Fruit fly (Drosophila melanogaster) whole organism, embryonic: ENCODE data around the gene Smvt.

ENCODE experiments used
- Adf1 ChIP-seq: fragments of 200-800 bp; sonication (Bioruptor generic); IDR thresholded peaks from 2 replicates; pipeline ENCODE4 v1.3.6; 2022; ENCODE audit warnings: missing biosample characterization, missing genetic modification characterization
- Atf3 ChIP-seq: fragments of 200-800 bp; sonication (Bioruptor generic); optimal IDR thresholded peaks from 3 replicates; lab custom pipeline; 2016; ENCODE audit warnings: missing biosample characterization, missing genetic modification characterization
- Atf6 ChIP-seq: fragments of 200-800 bp; sonication (Bioruptor generic); IDR thresholded peaks from 2 replicates; pipeline ENCODE4 v1.3.6; 2022; ENCODE audit warnings: missing biosample characterization, missing genetic modification characterization
- Blimp-1 ChIP-seq: fragments of 200-800 bp; sonication (Bioruptor generic); optimal IDR thresholded peaks from 3 replicates; lab custom pipeline; 2018; ENCODE audit warnings: missing biosample characterization, missing genetic modification characterization, mild to moderate bottlenecking, moderate library complexity, missing genetic modification reagents
- CG1024 ChIP-seq: fragments of 200-800 bp; sonication (Bioruptor generic); IDR thresholded peaks from 2 replicates; pipeline ENCODE4 v1.3.6; 2022; ENCODE audit warnings: missing biosample characterization, missing genetic modification characterization
- CG10321 ChIP-seq: fragments of 200-800 bp; sonication (Bioruptor generic); IDR thresholded peaks from 2 replicates; pipeline ENCODE4 v1.3.6; 2022; ENCODE audit warnings: missing biosample characterization, missing genetic modification characterization
- CG10543 ChIP-seq: fragments of 200-800 bp; sonication (Bioruptor generic); optimal IDR thresholded peaks from 3 replicates; lab custom pipeline; 2017; ENCODE audit warnings: missing biosample characterization, mild to moderate bottlenecking, missing genetic modification characterization, moderate library complexity
- CG10959 ChIP-seq: fragments of 200-800 bp; sonication (Bioruptor generic); IDR thresholded peaks from 2 replicates; pipeline ENCODE4 v1.3.6; 2022; ENCODE audit warnings: missing biosample characterization, missing genetic modification characterization
- CG11560 ChIP-seq: fragments of 200-800 bp; sonication (Bioruptor generic); IDR thresholded peaks from 3 replicates; pipeline ENCODE4 v1.3.6; 2022; ENCODE audit warnings: missing biosample characterization, missing genetic modification characterization
- CG11695 ChIP-seq: fragments of 200-800 bp; sonication (Bioruptor generic); IDR thresholded peaks from 3 replicates; pipeline ENCODE4 v1.3.6; 2022; ENCODE audit warnings: missing biosample characterization, missing genetic modification characterization
- CG13624 ChIP-seq: fragments of 200-800 bp; sonication (Bioruptor generic); optimal IDR thresholded peaks from 2 replicates; lab custom pipeline; 2016; ENCODE audit warnings: missing biosample characterization, missing genetic modification characterization
- CG13775 ChIP-seq: fragments of 200-800 bp; sonication (Bioruptor generic); optimal IDR thresholded peaks from 3 replicates; lab custom pipeline; 2017; ENCODE audit warnings: missing biosample characterization, mild to moderate bottlenecking, missing genetic modification characterization
- CG14441 ChIP-seq: fragments of 200-800 bp; sonication (Bioruptor generic); IDR thresholded peaks from 2 replicates; pipeline ENCODE4 v1.3.6; 2022; ENCODE audit warnings: missing biosample characterization, missing genetic modification characterization
- CG14965 ChIP-seq: fragments of 200-800 bp; sonication (Bioruptor generic); optimal IDR thresholded peaks from 2 replicates; lab custom pipeline; 2016; ENCODE audit warnings: missing biosample characterization, missing genetic modification characterization, borderline replicate concordance
- CG17568 ChIP-seq: fragments of 200-800 bp; sonication (Bioruptor generic); optimal IDR thresholded peaks from 2 replicates; lab custom pipeline; 2018; ENCODE audit warnings: missing biosample characterization, mild to moderate bottlenecking, missing genetic modification characterization, moderate library complexity
- CG32772 ChIP-seq: fragments of 200-800 bp; sonication (Bioruptor generic); IDR thresholded peaks from 2 replicates; pipeline ENCODE4 v1.3.6; 2022; ENCODE audit warnings: missing biosample characterization, missing genetic modification characterization
- CG33213 ChIP-seq: fragments of 200-800 bp; sonication (Bioruptor generic); optimal IDR thresholded peaks from 3 replicates; lab custom pipeline; 2016; ENCODE audit warnings: missing biosample characterization, missing genetic modification characterization
- CG3407 ChIP-seq: fragments of 200-800 bp; sonication (Bioruptor generic); optimal IDR thresholded peaks from 2 replicates; lab custom pipeline; 2018; ENCODE audit warnings: missing biosample characterization, mild to moderate bottlenecking, missing genetic modification characterization
- CG4707 ChIP-seq: fragments of 200-800 bp; sonication (Bioruptor generic); optimal IDR thresholded peaks from 2 replicates; lab custom pipeline; 2018; ENCODE audit warnings: missing biosample characterization, mild to moderate bottlenecking, missing genetic modification characterization, moderate library complexity
- CG5245 ChIP-seq: fragments of 200-800 bp; sonication (Bioruptor generic); optimal IDR thresholded peaks from 3 replicates; lab custom pipeline; 2016; ENCODE audit warnings: missing biosample characterization, missing genetic modification characterization
- CG6254 ChIP-seq: fragments of 200-800 bp; sonication (Bioruptor generic); optimal IDR thresholded peaks from 3 replicates; lab custom pipeline; 2017; ENCODE audit warnings: mild to moderate bottlenecking, missing biosample characterization, missing genetic modification reagents, missing genetic modification characterization
- CG6765 ChIP-seq: fragments of 200-800 bp; sonication (Bioruptor generic); optimal IDR thresholded peaks from 3 replicates; lab custom pipeline; 2017; ENCODE audit warnings: missing biosample characterization, mild to moderate bottlenecking, missing genetic modification characterization
- CG7786 ChIP-seq: fragments of 200-800 bp; sonication (Bioruptor generic); optimal IDR thresholded peaks from 2 replicates; lab custom pipeline; 2016; ENCODE audit warnings: missing biosample characterization, missing genetic modification characterization
- CG7839 ChIP-seq: fragments of 200-800 bp; sonication (Bioruptor generic); optimal IDR thresholded peaks from 3 replicates; lab custom pipeline; 2018; ENCODE audit warnings: missing biosample characterization, mild to moderate bottlenecking, missing genetic modification characterization, moderate library complexity
- CG8281 ChIP-seq: fragments of 200-800 bp; sonication (Bioruptor generic); optimal IDR thresholded peaks from 2 replicates; lab custom pipeline; 2018; ENCODE audit warnings: missing biosample characterization, mild to moderate bottlenecking, missing genetic modification characterization, moderate library complexity
- CG9817 ChIP-seq: fragments of 200-800 bp; sonication (Bioruptor generic); optimal IDR thresholded peaks from 2 replicates; lab custom pipeline; 2018; ENCODE audit warnings: missing biosample characterization, mild to moderate bottlenecking, missing genetic modification characterization, moderate library complexity
- Chrac-16 ChIP-seq: fragments of 200-800 bp; sonication (Bioruptor generic); optimal IDR thresholded peaks from 3 replicates; lab custom pipeline; 2016; ENCODE audit warnings: missing biosample characterization, missing genetic modification characterization
- Dp ChIP-seq: fragments of 200-800 bp; sonication (Bioruptor generic); optimal IDR thresholded peaks from 2 replicates; lab custom pipeline; 2018; ENCODE audit warnings: missing biosample characterization, mild to moderate bottlenecking, missing genetic modification characterization, moderate library complexity
- Eip74EF ChIP-seq, 2 experiments: fragments of 200-800 bp in 1 of 2; fragments of >200 bp in 1 of 2; sonication (Bioruptor generic) in 1 of 2; optimal IDR thresholded peaks; 2 replicates each; lab custom pipeline; 2017 to 2019; ENCODE audit warnings: missing biosample characterization in 2 of 2, missing genetic modification characterization in 2 of 2, mild to moderate bottlenecking in 1 of 2, moderate library complexity in 1 of 2
- GATAe ChIP-seq: fragments of 200-800 bp; sonication (Bioruptor generic); conservative IDR thresholded peaks from 2 replicates; pipeline ENCODE4 v1.3.6; 2022; ENCODE audit warnings: missing biosample characterization, missing genetic modification characterization
- HmgZ ChIP-seq: fragments of 200-800 bp; sonication (Bioruptor generic); optimal IDR thresholded peaks from 2 replicates; lab custom pipeline; 2018; ENCODE audit warnings: missing biosample characterization, mild to moderate bottlenecking, missing genetic modification characterization
- Lim3 ChIP-seq: fragments of 200-800 bp; sonication (Bioruptor generic); IDR thresholded peaks from 2 replicates; pipeline ENCODE4 v1.3.6; 2022; ENCODE audit warnings: missing biosample characterization, missing genetic modification characterization
- Xrp1 ChIP-seq: fragments of 200-800 bp; sonication (Bioruptor generic); IDR thresholded peaks from 2 replicates; pipeline ENCODE4 v1.3.6; 2022; ENCODE audit warnings: missing biosample characterization, missing genetic modification characterization
- amos ChIP-seq: fragments of 200-800 bp; sonication (Bioruptor generic); IDR thresholded peaks from 2 replicates; pipeline ENCODE4 v1.3.6; 2022; ENCODE audit warnings: missing biosample characterization, missing genetic modification characterization; ENCODE audit not compliant: partially characterized antibody
- bab2 ChIP-seq: fragments of 200-800 bp; sonication (Bioruptor generic); optimal IDR thresholded peaks from 2 replicates; lab custom pipeline; 2016; ENCODE audit warnings: missing biosample characterization, missing genetic modification characterization
- bcd ChIP-seq: fragments of 200-800 bp; sonication (Bioruptor generic); optimal IDR thresholded peaks from 2 replicates; lab custom pipeline; 2017; ENCODE audit warnings: missing biosample characterization, mild to moderate bottlenecking, missing genetic modification characterization
- jumu ChIP-seq: fragments of 200-800 bp; sonication (Bioruptor generic); optimal IDR thresholded peaks from 3 replicates; lab custom pipeline; 2016; ENCODE audit warnings: missing biosample characterization, missing genetic modification characterization
- kah ChIP-seq: fragments of 200-800 bp; sonication (Bioruptor generic); optimal IDR thresholded peaks from 2 replicates; lab custom pipeline; 2018; ENCODE audit warnings: missing biosample characterization, mild to moderate bottlenecking, missing genetic modification characterization
- lmd ChIP-seq: fragments of 200-800 bp; sonication (Bioruptor generic); IDR thresholded peaks from 2 replicates; pipeline ENCODE4 v1.3.6; 2022; ENCODE audit warnings: missing biosample characterization, missing genetic modification characterization
- p53 ChIP-seq: fragments of 200-800 bp; sonication (Bioruptor generic); optimal IDR thresholded peaks from 2 replicates; lab custom pipeline; 2016; ENCODE audit warnings: missing biosample characterization, missing genetic modification characterization
- phol ChIP-seq: fragments of 200-800 bp; sonication (Bioruptor generic); optimal IDR thresholded peaks from 3 replicates; lab custom pipeline; 2018; ENCODE audit warnings: missing biosample characterization, mild to moderate bottlenecking, missing genetic modification characterization, moderate library complexity
- prd ChIP-seq, 3 experiments: fragments of >200 bp in 2 of 3; fragments of 200-800 bp in 1 of 3; sonication (Bioruptor generic) in 1 of 3; optimal IDR thresholded peaks in 2 of 3; IDR thresholded peaks in 1 of 3; 2 replicates in 2 of 3; 3 replicates in 1 of 3; pipeline versions ENCODE4 v1.3.6 to Lab custom; 2017 to 2022; ENCODE audit warnings: missing biosample characterization in 1 of 3, missing genetic modification characterization in 1 of 3
- schlank ChIP-seq: fragments of 200-800 bp; sonication (Bioruptor generic); optimal IDR thresholded peaks from 2 replicates; lab custom pipeline; 2018; ENCODE audit warnings: missing biosample characterization, mild to moderate bottlenecking, missing genetic modification characterization
- sr ChIP-seq: fragments of 200-800 bp; sonication (Bioruptor generic); IDR thresholded peaks from 3 replicates; pipeline ENCODE4 v1.3.6; 2022; ENCODE audit warnings: missing biosample characterization, missing genetic modification characterization
- tll ChIP-seq, 2 experiments: fragments of 200-800 bp in 1 of 2; fragments of >200 bp in 1 of 2; sonication (Bioruptor generic) in 1 of 2; optimal IDR thresholded peaks; 2 replicates each; lab custom pipeline; 2017 to 2019; ENCODE audit warnings: missing biosample characterization in 2 of 2, missing genetic modification characterization in 2 of 2, mild to moderate bottlenecking in 1 of 2, moderate library complexity in 1 of 2
- tup ChIP-seq: fragments of 200-800 bp; sonication (Bioruptor generic); optimal IDR thresholded peaks from 2 replicates; lab custom pipeline; 2016; ENCODE audit warnings: missing biosample characterization, mild to moderate bottlenecking, missing genetic modification characterization, moderate library complexity
- usp ChIP-seq: fragments of >200 bp; optimal IDR thresholded peaks from 2 replicates; lab custom pipeline; 2017; ENCODE audit warnings: missing biosample characterization, missing genetic modification characterization

Smvt gene

DNA sequence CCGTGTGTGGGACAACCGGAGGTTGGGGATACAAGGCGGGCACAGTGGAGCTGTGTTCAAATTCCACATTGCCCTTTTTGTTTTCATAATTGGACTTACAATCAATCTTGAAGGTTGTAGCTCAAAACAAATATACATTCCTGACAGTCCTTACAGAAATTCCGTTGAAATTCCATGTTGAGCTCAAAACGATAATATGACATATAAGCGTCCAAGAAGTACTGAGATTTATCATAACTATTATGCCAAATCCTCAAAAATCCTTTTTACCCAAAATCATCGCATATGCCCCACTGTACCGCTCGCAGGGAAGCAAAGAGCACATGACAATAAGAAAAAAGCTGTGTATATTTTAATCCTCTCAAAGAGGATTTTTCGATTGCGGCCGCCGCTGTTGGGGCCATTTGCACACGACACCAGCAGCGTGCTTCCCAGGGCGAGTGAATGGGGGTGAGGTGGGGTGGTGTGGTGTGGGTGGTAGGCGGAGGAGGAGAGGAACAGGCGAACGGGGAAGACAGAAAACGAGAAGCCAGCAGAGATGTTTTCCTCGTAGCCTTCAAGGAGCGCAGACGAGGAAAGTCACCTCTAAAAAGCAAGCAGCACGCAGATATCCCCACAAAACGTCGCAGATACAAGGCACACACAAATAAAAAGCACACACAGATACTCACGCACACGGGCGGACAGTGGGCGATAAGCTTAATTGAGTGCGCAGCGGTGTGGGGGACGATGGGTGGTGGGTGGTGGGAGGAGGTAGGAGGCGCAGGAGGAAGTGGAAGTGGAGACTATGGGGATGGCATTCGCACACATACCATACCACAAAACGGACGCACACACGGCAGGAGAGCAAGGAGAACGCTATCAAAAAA, 43.8 kb downstream of the Smvt start (continued):
- peak; percentile 68 for TF ChIP-seq CG7786 (GFP tag; lab: Kevin White, UChicago)
- TF ChIP-seq usp (GFP tag; lab: Kevin White, UChicago) = no peak
- no peak for TF ChIP-seq CG17568 (GFP tag; lab: Kevin White, UChicago)
- TF ChIP-seq CG32772 (GFP tag; lab: Robert Waterston, UW) = 0 out of 2 replicates have a peak, but pooled peaks have one; percentile 20
- peak; percentile 59 for TF ChIP-seq phol (tag; lab: Kevin White, UChicago)
- peak; percentile 49 for TF ChIP-seq Blimp-1 (GFP tag; lab: Kevin White, UChicago)
- TF ChIP-seq CG8281 (tag; lab: Kevin White, UChicago) = no peak
- no peak for TF ChIP-seq Lim3 (GFP tag; lab: Robert Waterston, UW)
- TF ChIP-seq Adf1 (GFP tag; lab: Robert Waterston, UW) = peak; percentile 79
- TF ChIP-seq CG13624 (GFP tag; lab: Kevin White, UChicago) = peak; percentile 76
- TF ChIP-seq CG13775 = peak; percentile 51
- peak; percentile 45; the same call in 1 of the 3 replicates for TF ChIP-seq sr (GFP tag; lab: Robert Waterston, UW)
- no peak for TF ChIP-seq CG14965 (GFP tag; lab: Kevin White, UChicago)
- TF ChIP-seq Dp (GFP tag; lab: Kevin White, UChicago) = no peak
- TF ChIP-seq CG14441 (GFP tag; lab: Robert Waterston, UW) = peak; percentile 51
- TF ChIP-seq HmgZ (tag; lab: Kevin White, UChicago) = peak; percentile 42
- peak; percentile 5 for TF ChIP-seq CG3407 (GFP tag; lab: Kevin White, UChicago)
- peak; percentile 48 for TF ChIP-seq bab2 (GFP tag; lab: Kevin White, UChicago)
- peak; percentile 29 for TF ChIP-seq CG4707 (GFP tag; lab: Kevin White, UChicago)
- TF ChIP-seq jumu (GFP tag; lab: Kevin White, UChicago) = peak; percentile 40
- peak; percentile 79 for TF ChIP-seq CG7839 (tag; lab: Kevin White, UChicago)
- no peak for TF ChIP-seq amos (GFP tag; lab: Robert Waterston, UW)
- TF ChIP-seq Atf6 = peak; percentile 38; the same call in 1 of the 2 replicates
- peak; percentile 71 for TF ChIP-seq lmd
- TF ChIP-seq CG10543 (GFP tag; lab: Kevin White, UChicago) = peak; percentile 26
- TF ChIP-seq kah (GFP tag; lab: Kevin White, UChicago) = no peak
- TF ChIP-seq Chrac-16 (GFP tag; lab: Kevin White, UChicago) = peak; percentile 23
- TF ChIP-seq CG9817 (tag; lab: Kevin White, UChicago) = peak; percentile 58
- TF ChIP-seq CG10321 = 0 out of 2 replicates have a peak, but pooled peaks have one; percentile 5
- TF ChIP-seq schlank (tag; lab: Kevin White, UChicago) = peak; percentile 52
- peak; percentile 74 for TF ChIP-seq CG11695
- TF ChIP-seq Atf3 (GFP tag; lab: Kevin White, UChicago) = no peak
- TF ChIP-seq CG11560 = no peak
- TF ChIP-seq Eip74EF (GFP tag; optimal IDR thresholded peaks at IDR 0.05; lab: Kevin White, UChicago) = peak in 1 of 2 experiments; percentile 38
- TF ChIP-seq CG6254 (GFP tag; lab: Kevin White, UChicago) = no peak
- TF ChIP-seq prd (optimal IDR thresholded peaks at IDR 0.05; lab: Kevin White, UChicago) = no peak
- peak; percentile 74 for TF ChIP-seq prd (GFP tag; IDR thresholded peaks at IDR 0.05; lab: Robert Waterston, UW)
- peak; percentile 50 for TF ChIP-seq CG33213
- TF ChIP-seq CG10959 (GFP tag; lab: Robert Waterston, UW) = no peak
- no peak for TF ChIP-seq CG6765
- TF ChIP-seq CG5245 (GFP tag; lab: Kevin White, UChicago) = no peak
- TF ChIP-seq tll (GFP tag; optimal IDR thresholded peaks at IDR 0.05; lab: Kevin White, UChicago) = no peak
- TF ChIP-seq Xrp1 (GFP tag; lab: Robert Waterston, UW) = peak; percentile 64
- no peak for TF ChIP-seq p53
- peak; percentile 73 for TF ChIP-seq bcd (GFP tag; lab: Kevin White, UChicago)
- TF ChIP-seq tup = no peak
- TF ChIP-seq CG1024 (GFP tag; lab: Robert Waterston, UW) = peak; percentile 30; the same call in 1 of the 2 replicates
- no peak for TF ChIP-seq GATAe
